Worm (Caenorhabditis elegans): Measurements from ENCODE around the gene C16C8.11.

- TF ChIP-seq him-1 (tag; optimal IDR thresholded peaks at IDR 0.05): no peak
- TF ChIP-seq dao-5 (tag; optimal IDR thresholded peaks at IDR 0.05): no peak
- no peak for TF ChIP-seq W03F9.2 (tag; optimal IDR thresholded peaks at IDR 0.05)
Observed at ce11 chrII:3437393-3437792, 16.1 kb upstream of the C16C8.11 start.
